Fruit fly (Drosophila melanogaster) whole organism, embryonic: ENCODE measurements around the gene aop.

Experiments
- Aef1 ChIP-seq: fragments of 200-800 bp; sonication (Bioruptor generic); IDR thresholded peaks from 3 replicates; pipeline ENCODE4 v1.3.6; 2022; ENCODE audit warnings: missing biosample characterization, missing genetic modification characterization
- Asciz ChIP-seq: fragments of 200-800 bp; sonication (Bioruptor generic); optimal IDR thresholded peaks from 2 replicates; lab custom pipeline; 2017; ENCODE audit warnings: missing biosample characterization, mild to moderate bottlenecking, missing genetic modification characterization, missing genetic modification reagents
- CG1024 ChIP-seq: fragments of 200-800 bp; sonication (Bioruptor generic); IDR thresholded peaks from 2 replicates; pipeline ENCODE4 v1.3.6; 2022; ENCODE audit warnings: missing biosample characterization, missing genetic modification characterization
- CG10366 ChIP-seq: fragments of 200-800 bp; sonication (Bioruptor generic); IDR thresholded peaks from 2 replicates; pipeline ENCODE4 v1.3.6; 2022; ENCODE audit warnings: missing biosample characterization, missing genetic modification characterization
- CG11085 ChIP-seq: fragments of 200-800 bp; sonication (Bioruptor generic); IDR thresholded peaks from 2 replicates; pipeline ENCODE4 v1.3.6; 2022; ENCODE audit warnings: missing biosample characterization, missing genetic modification characterization
- CG11398 ChIP-seq: fragments of 200-800 bp; sonication (Bioruptor generic); optimal IDR thresholded peaks from 2 replicates; lab custom pipeline; 2016; ENCODE audit warnings: missing biosample characterization, missing genetic modification characterization
- CG11560 ChIP-seq: fragments of 200-800 bp; sonication (Bioruptor generic); IDR thresholded peaks from 3 replicates; pipeline ENCODE4 v1.3.6; 2022; ENCODE audit warnings: missing biosample characterization, missing genetic modification characterization
- CG1233 ChIP-seq: fragments of 200-800 bp; sonication (Bioruptor generic); optimal IDR thresholded peaks from 4 replicates; lab custom pipeline; 2018; ENCODE audit warnings: missing biosample characterization, mild to moderate bottlenecking, missing genetic modification characterization
- CG12744 ChIP-seq: fragments of 200-800 bp; sonication (Bioruptor generic); optimal IDR thresholded peaks from 2 replicates; lab custom pipeline; 2016; ENCODE audit warnings: missing biosample characterization, missing genetic modification characterization
- CG15011 ChIP-seq: fragments of 200-800 bp; sonication (Bioruptor generic); optimal IDR thresholded peaks from 3 replicates; lab custom pipeline; 2018; ENCODE audit warnings: missing biosample characterization, mild to moderate bottlenecking, missing genetic modification characterization
- CG16813 ChIP-seq: fragments of 200-800 bp; sonication (Bioruptor generic); IDR thresholded peaks from 3 replicates; pipeline ENCODE4 v1.3.6; 2022; ENCODE audit warnings: missing biosample characterization, missing genetic modification characterization; ENCODE audit not compliant: partially characterized antibody
- CG17186 ChIP-seq: fragments of 200-800 bp; sonication (Bioruptor generic); optimal IDR thresholded peaks from 3 replicates; lab custom pipeline; 2017; ENCODE audit warnings: missing biosample characterization, missing genetic modification reagents, missing genetic modification characterization
- CG17328 ChIP-seq: fragments of 200-800 bp; sonication (Bioruptor generic); IDR thresholded peaks from 2 replicates; pipeline ENCODE4 v1.3.6; 2022; ENCODE audit warnings: missing biosample characterization, missing genetic modification characterization
- CG17385 ChIP-seq: fragments of 200-800 bp; sonication (Bioruptor generic); optimal IDR thresholded peaks from 3 replicates; lab custom pipeline; 2018; ENCODE audit warnings: missing biosample characterization, mild to moderate bottlenecking, missing genetic modification characterization
- CG17612 ChIP-seq: fragments of 200-800 bp; sonication (Bioruptor generic); IDR thresholded peaks from 2 replicates; pipeline ENCODE4 v1.3.6; 2022; ENCODE audit warnings: missing biosample characterization, missing genetic modification characterization
- CG30403 ChIP-seq: fragments of 200-800 bp; sonication (Bioruptor generic); optimal IDR thresholded peaks from 3 replicates; lab custom pipeline; 2016; ENCODE audit warnings: missing biosample characterization, missing genetic modification characterization
- CG31441 ChIP-seq: fragments of 200-800 bp; sonication (Bioruptor generic); IDR thresholded peaks from 2 replicates; pipeline ENCODE4 v1.3.6; 2022; ENCODE audit warnings: missing biosample characterization, missing genetic modification characterization
- CG32772 ChIP-seq: fragments of 200-800 bp; sonication (Bioruptor generic); IDR thresholded peaks from 2 replicates; pipeline ENCODE4 v1.3.6; 2022; ENCODE audit warnings: missing biosample characterization, missing genetic modification characterization
- CG3995 ChIP-seq: fragments of 200-800 bp; sonication (Bioruptor generic); optimal IDR thresholded peaks from 3 replicates; lab custom pipeline; 2016; ENCODE audit warnings: missing biosample characterization, missing genetic modification characterization
- CG4328 ChIP-seq: fragments of 200-800 bp; sonication (Bioruptor generic); optimal IDR thresholded peaks from 3 replicates; lab custom pipeline; 2017; ENCODE audit warnings: missing biosample characterization, missing genetic modification reagents, missing genetic modification characterization
- CG7928 ChIP-seq: fragments of 200-800 bp; sonication (Bioruptor generic); optimal IDR thresholded peaks from 2 replicates; lab custom pipeline; 2017; ENCODE audit warnings: missing biosample characterization, mild to moderate bottlenecking, missing genetic modification characterization
- CG9797 ChIP-seq: fragments of 200-800 bp; sonication (Bioruptor generic); optimal IDR thresholded peaks from 3 replicates; lab custom pipeline; 2018; ENCODE audit warnings: missing biosample characterization, mild to moderate bottlenecking, missing genetic modification characterization
- Dip3 ChIP-seq: fragments of 200-800 bp; sonication (Bioruptor generic); optimal IDR thresholded peaks from 3 replicates; lab custom pipeline; 2016; ENCODE audit warnings: missing biosample characterization, missing genetic modification characterization
- Doc3 ChIP-seq: fragments of 200-800 bp; sonication (Bioruptor generic); IDR thresholded peaks from 3 replicates; pipeline ENCODE4 v1.3.6; 2022; ENCODE audit warnings: missing biosample characterization, missing genetic modification characterization; ENCODE audit not compliant: partially characterized antibody
- Gsc ChIP-seq: fragments of 200-800 bp; sonication (Bioruptor generic); IDR thresholded peaks from 2 replicates; pipeline ENCODE4 v1.3.6; 2022; ENCODE audit warnings: missing biosample characterization, missing genetic modification characterization
- HLH4C ChIP-seq: fragments of 200-800 bp; sonication (Bioruptor generic); IDR thresholded peaks from 3 replicates; pipeline ENCODE4 v1.3.6; 2022; ENCODE audit warnings: missing biosample characterization, missing genetic modification characterization; ENCODE audit not compliant: partially characterized antibody
- HLH54F ChIP-seq: fragments of 200-800 bp; sonication (Bioruptor generic); optimal IDR thresholded peaks from 3 replicates; lab custom pipeline; 2016; ENCODE audit warnings: missing biosample characterization, missing genetic modification characterization
- Hmr ChIP-seq: fragments of 200-800 bp; sonication (Bioruptor generic); optimal IDR thresholded peaks from 3 replicates; lab custom pipeline; 2017; ENCODE audit warnings: mild to moderate bottlenecking, missing biosample characterization, missing genetic modification reagents, missing genetic modification characterization
- Hr51 ChIP-seq, 2 experiments: fragments of 200-800 bp; sonication (Bioruptor generic); optimal IDR thresholded peaks; 2 replicates in 1 of 2; 3 replicates in 1 of 2; lab custom pipeline; 2016 to 2018; ENCODE audit warnings: missing biosample characterization in 2 of 2, missing genetic modification characterization in 2 of 2, mild to moderate bottlenecking in 1 of 2, moderate library complexity in 1 of 2
- Rfx ChIP-seq: fragments of 200-800 bp; sonication (Bioruptor generic); IDR thresholded peaks from 2 replicates; pipeline ENCODE4 v1.3.6; 2022; ENCODE audit warnings: missing biosample characterization, missing genetic modification characterization
- Side ChIP-seq: fragments of 200-800 bp; sonication (Bioruptor generic); optimal IDR thresholded peaks from 2 replicates; lab custom pipeline; 2016; ENCODE audit warnings: missing biosample characterization, missing genetic modification characterization
- ab ChIP-seq: fragments of 200-800 bp; sonication (Bioruptor generic); optimal IDR thresholded peaks from 2 replicates; lab custom pipeline; 2016; ENCODE audit warnings: missing biosample characterization, missing genetic modification characterization
- ac ChIP-seq: fragments of 200-800 bp; sonication (Bioruptor generic); optimal IDR thresholded peaks from 3 replicates; lab custom pipeline; 2017; ENCODE audit warnings: missing biosample characterization, mild to moderate bottlenecking, missing genetic modification characterization
- ato ChIP-seq: fragments of 200-800 bp; sonication (Bioruptor generic); IDR thresholded peaks from 2 replicates; pipeline ENCODE4 v1.3.6; 2022; ENCODE audit warnings: missing biosample characterization, missing genetic modification characterization; ENCODE audit not compliant: partially characterized antibody
- dan ChIP-seq: fragments of 200-800 bp; sonication (Bioruptor generic); IDR thresholded peaks from 2 replicates; pipeline ENCODE4 v1.3.6; 2022; ENCODE audit warnings: missing biosample characterization, missing genetic modification characterization
- dpn ChIP-seq, 2 experiments: fragments of 200-800 bp; sonication (Bioruptor generic); optimal IDR thresholded peaks; 3 replicates each; lab custom pipeline; 2016; ENCODE audit warnings: missing biosample characterization in 2 of 2, missing genetic modification characterization in 2 of 2
- exex ChIP-seq: fragments of 200-800 bp; sonication (Bioruptor generic); optimal IDR thresholded peaks from 4 replicates; lab custom pipeline; 2018; ENCODE audit warnings: missing biosample characterization, mild to moderate bottlenecking, missing genetic modification characterization, moderate library complexity
- fd102C ChIP-seq: fragments of 200-800 bp; sonication (Bioruptor generic); optimal IDR thresholded peaks from 2 replicates; lab custom pipeline; 2018; ENCODE audit warnings: missing biosample characterization, mild to moderate bottlenecking, missing genetic modification characterization, moderate library complexity
- fd96Cb ChIP-seq: fragments of 200-800 bp; sonication (Bioruptor generic); optimal IDR thresholded peaks from 2 replicates; lab custom pipeline; 2018; ENCODE audit warnings: missing biosample characterization, mild to moderate bottlenecking, missing genetic modification characterization, moderate library complexity
- fru ChIP-seq: fragments of >200 bp; optimal IDR thresholded peaks from 2 replicates; lab custom pipeline; 2017
- ftz-f1 ChIP-seq: fragments of 200-800 bp; sonication (Bioruptor generic); optimal IDR thresholded peaks from 2 replicates; lab custom pipeline; 2016; ENCODE audit warnings: missing biosample characterization, missing genetic modification characterization
- gem ChIP-seq: fragments of 200-800 bp; sonication (Bioruptor generic); optimal IDR thresholded peaks from 2 replicates; lab custom pipeline; 2019; ENCODE audit warnings: missing biosample characterization, mild to moderate bottlenecking, missing genetic modification characterization, moderate library complexity
- her ChIP-seq: fragments of 200-800 bp; sonication (Bioruptor generic); optimal IDR thresholded peaks from 2 replicates; lab custom pipeline; 2016; ENCODE audit warnings: missing biosample characterization, missing genetic modification characterization
- mam ChIP-seq: fragments of 200-800 bp; sonication (Bioruptor generic); optimal IDR thresholded peaks from 3 replicates; lab custom pipeline; 2016; ENCODE audit warnings: missing biosample characterization, missing genetic modification characterization
- pita ChIP-seq: fragments of 200-800 bp; sonication (Bioruptor generic); optimal IDR thresholded peaks from 2 replicates; lab custom pipeline; 2017; ENCODE audit warnings: missing biosample characterization, mild to moderate bottlenecking, missing genetic modification characterization
- repo ChIP-seq: fragments of 200-800 bp; sonication (Bioruptor generic); optimal IDR thresholded peaks from 2 replicates; lab custom pipeline; 2016; ENCODE audit warnings: missing biosample characterization, missing genetic modification characterization
- salm ChIP-seq: fragments of 200-800 bp; sonication (Bioruptor generic); optimal IDR thresholded peaks from 2 replicates; lab custom pipeline; 2018; ENCODE audit warnings: missing biosample characterization, mild to moderate bottlenecking, missing genetic modification characterization
- sens-2 ChIP-seq: fragments of 200-800 bp; sonication (Bioruptor generic); IDR thresholded peaks from 2 replicates; pipeline ENCODE4 v1.3.6; 2022; ENCODE audit warnings: missing biosample characterization, missing genetic modification characterization
- tio ChIP-seq: fragments of 200-800 bp; sonication (Bioruptor generic); optimal IDR thresholded peaks from 2 replicates; lab custom pipeline; 2017; ENCODE audit warnings: missing biosample characterization, missing genetic modification characterization, inconsistent platforms
- tup ChIP-seq: fragments of 200-800 bp; sonication (Bioruptor generic); optimal IDR thresholded peaks from 2 replicates; lab custom pipeline; 2016; ENCODE audit warnings: missing biosample characterization, mild to moderate bottlenecking, missing genetic modification characterization, moderate library complexity

Gene aop

DNA sequence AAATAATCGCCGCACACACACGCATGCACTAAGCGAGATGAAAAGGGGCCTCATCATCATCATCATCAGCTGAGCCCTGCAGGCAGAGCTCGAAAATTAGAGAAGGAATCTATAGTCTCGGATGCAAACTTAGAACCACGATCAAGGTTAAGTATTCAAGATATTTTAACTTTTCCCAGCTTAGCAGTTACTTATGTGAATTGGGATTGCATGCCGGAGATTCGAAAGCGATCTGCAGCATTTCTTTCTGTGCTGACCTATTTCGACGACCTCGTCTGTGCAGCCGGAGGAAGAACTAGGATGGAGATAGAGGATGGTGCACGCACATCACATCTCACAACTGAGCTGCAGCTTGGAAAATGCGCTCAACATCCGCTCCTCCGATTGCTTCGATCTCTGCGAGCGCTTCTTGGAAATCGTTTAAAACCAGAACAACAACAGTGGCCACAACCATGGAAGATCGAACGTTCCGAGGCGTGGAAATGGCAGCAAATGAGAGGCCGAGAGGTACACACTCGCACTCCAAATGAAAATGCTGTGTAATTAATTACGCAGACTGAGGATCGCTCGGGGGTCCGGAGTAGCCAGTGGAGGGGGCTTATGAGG, 4.3 kb upstream of the aop start (continued):
- no peak for TF ChIP-seq CG11085 (GFP tag; lab: Robert Waterston, UW)
- no peak for TF ChIP-seq Aef1 (GFP tag; lab: Robert Waterston, UW)
- no peak for TF ChIP-seq mam (GFP tag; lab: Kevin White, UChicago)
- TF ChIP-seq CG10366 (GFP tag; lab: Robert Waterston, UW): peak; percentile 23; the same call in 1 of the 2 replicates
- TF ChIP-seq CG4328 (GFP tag; lab: Kevin White, UChicago): no peak
- TF ChIP-seq Hr51 (GFP tag; optimal IDR thresholded peaks at IDR 0.05; lab: Kevin White, UChicago): peak in 1 of 2 experiments; percentile 56
- TF ChIP-seq CG1233 (GFP tag; lab: Kevin White, UChicago): peak; percentile 62
- TF ChIP-seq fru (lab: Kevin White, UChicago): no peak
- TF ChIP-seq HLH4C (GFP tag; lab: Robert Waterston, UW): no peak
- peak; percentile 21 for TF ChIP-seq CG30403 (GFP tag; lab: Kevin White, UChicago)
- no peak for TF ChIP-seq ato (GFP tag; lab: Robert Waterston, UW)
- no peak for TF ChIP-seq pita (GFP tag; lab: Kevin White, UChicago)
- TF ChIP-seq dpn (GFP tag; optimal IDR thresholded peaks at IDR 0.05; lab: Kevin White, UChicago): peak; percentile 23 to 52
- peak; percentile 88 for TF ChIP-seq CG17328 (GFP tag; lab: Robert Waterston, UW)
- peak; percentile 89 for TF ChIP-seq dan (GFP tag; lab: Robert Waterston, UW)
- TF ChIP-seq CG9797: no peak
- TF ChIP-seq HLH54F: peak; percentile 29
- no peak for TF ChIP-seq ab (GFP tag; lab: Kevin White, UChicago)
- no peak for TF ChIP-seq CG12744 (GFP tag; lab: Kevin White, UChicago)
- peak; percentile 71 for TF ChIP-seq fd96Cb (tag; lab: Kevin White, UChicago)
- no peak for TF ChIP-seq CG17385 (GFP tag; lab: Kevin White, UChicago)
- peak; percentile 43 for TF ChIP-seq CG17186 (GFP tag; lab: Kevin White, UChicago)
- no peak for TF ChIP-seq Hmr (GFP tag; lab: Kevin White, UChicago)
- TF ChIP-seq tup (GFP tag; lab: Kevin White, UChicago): peak; percentile 35
- peak; percentile 77 for TF ChIP-seq gem
- no peak for TF ChIP-seq Dip3 (GFP tag; lab: Kevin White, UChicago)
- TF ChIP-seq ftz-f1 (GFP tag; lab: Kevin White, UChicago): no peak
- no peak for TF ChIP-seq CG3995 (GFP tag; lab: Kevin White, UChicago)
- peak; percentile 82 for TF ChIP-seq fd102C (GFP tag; lab: Kevin White, UChicago)
- TF ChIP-seq exex (tag; lab: Kevin White, UChicago): no peak
- TF ChIP-seq Gsc: no peak
- no peak for TF ChIP-seq CG17612 (GFP tag; lab: Robert Waterston, UW)
- TF ChIP-seq CG7928 (GFP tag; lab: Kevin White, UChicago): no peak
- TF ChIP-seq CG11398 (GFP tag; lab: Kevin White, UChicago): peak; percentile 64
- peak; percentile 58 for TF ChIP-seq CG1024 (GFP tag; lab: Robert Waterston, UW)
- peak; percentile 48 for TF ChIP-seq her (GFP tag; lab: Kevin White, UChicago)
- TF ChIP-seq Side (GFP tag; lab: Kevin White, UChicago): peak; percentile 73
- no peak for TF ChIP-seq salm (tag; lab: Kevin White, UChicago)
- peak; percentile 68; the same call in 1 of the 2 replicates for TF ChIP-seq sens-2 (GFP tag; lab: Robert Waterston, UW)
- peak; percentile 92 for TF ChIP-seq ac (GFP tag; lab: Kevin White, UChicago)
- no peak for TF ChIP-seq Asciz (GFP tag; lab: Kevin White, UChicago)
- no peak for TF ChIP-seq Doc3 (GFP tag; lab: Robert Waterston, UW)
- no peak for TF ChIP-seq CG15011 (GFP tag; lab: Kevin White, UChicago)
- peak; percentile 50 for TF ChIP-seq repo (GFP tag; lab: Kevin White, UChicago)
- peak; percentile 81 for TF ChIP-seq CG31441
- no peak for TF ChIP-seq CG16813
- no peak for TF ChIP-seq CG11560
- TF ChIP-seq Rfx (GFP tag; lab: Robert Waterston, UW): no peak
- TF ChIP-seq CG32772 (GFP tag; lab: Robert Waterston, UW): peak; percentile 49; the same call in 1 of the 2 replicates
- peak; percentile 32 for TF ChIP-seq tio (GFP tag; lab: Kevin White, UChicago)
